Fruit fly (Drosophila melanogaster): Measurements from ENCODE around the gene CG5151.

DNA sequence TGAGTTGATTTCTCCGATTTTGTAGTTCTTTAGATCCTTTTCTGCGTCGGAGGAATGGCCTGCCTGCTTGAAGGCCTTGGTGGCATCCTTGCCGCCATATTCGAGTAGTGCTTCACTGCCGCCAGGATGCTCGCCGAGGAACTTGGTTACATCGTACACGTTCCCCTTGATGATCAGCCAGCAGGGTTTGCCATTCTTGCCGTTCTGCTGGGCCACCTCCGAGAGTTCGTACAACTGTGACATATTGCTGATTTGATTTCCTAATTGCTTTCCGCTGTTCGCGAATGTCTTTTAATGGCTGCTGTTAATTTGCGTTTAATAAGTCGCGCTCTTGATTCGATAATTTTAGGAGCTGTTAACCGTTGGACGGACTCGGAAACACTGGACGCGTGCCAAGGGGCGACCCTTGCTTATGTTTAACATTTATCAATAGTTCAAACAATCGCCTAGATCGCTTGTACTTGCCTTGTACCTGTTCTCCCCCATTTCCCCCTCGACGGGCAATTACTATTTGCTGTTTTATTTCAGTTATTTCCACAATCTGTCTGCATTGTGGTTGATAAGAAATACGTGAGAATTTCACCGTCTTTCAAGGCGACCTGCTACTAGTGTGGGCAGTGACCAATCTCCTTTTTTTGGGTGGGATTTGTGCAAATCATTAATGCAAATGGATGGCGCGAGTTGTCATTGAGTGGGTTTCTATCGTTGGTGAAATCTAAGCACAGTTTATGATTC lies 27.5 kb downstream of the CG5151 start:
- TF ChIP-seq fd96Ca (GFP tag; IDR thresholded peaks at IDR 0.05) (no peak), D1 (tag; optimal IDR thresholded peaks at IDR 0.05) (no peak), CG15710 (tag; optimal IDR thresholded peaks at IDR 0.05) (no peak)
